Worm (Caenorhabditis elegans) whole organism, late embryonic: Measurements from ENCODE around the gene Y69H2.3.

Source experiments
- C08G9.2 ChIP-seq: sonication (generic microtip); optimal IDR thresholded peaks from 2 replicates; lab custom pipeline; 2016; ENCODE audit warnings: mild to moderate bottlenecking, missing genetic modification characterization, moderate library complexity, missing compliant biosample characterization
- C38D4.7 ChIP-seq: fragments of 200-800 bp; sonication (Bioruptor generic); optimal IDR thresholded peaks from 2 replicates; lab custom pipeline; 2018; ENCODE audit warnings: mild to moderate bottlenecking, missing genetic modification characterization, moderate library complexity, missing compliant biosample characterization
- F13H6.1 ChIP-seq: sonication (generic microtip); optimal IDR thresholded peaks from 2 replicates; lab custom pipeline; 2016; ENCODE audit warnings: missing genetic modification characterization, missing compliant biosample characterization
- K02D7.2 ChIP-seq: sonication (generic microtip); optimal IDR thresholded peaks from 2 replicates; lab custom pipeline; 2017; ENCODE audit warnings: mild to moderate bottlenecking, missing genetic modification characterization, missing compliant biosample characterization
- T23F11.4 ChIP-seq: fragments of 200-800 bp; sonication (Bioruptor generic); optimal IDR thresholded peaks from 2 replicates; lab custom pipeline; 2018; ENCODE audit warnings: mild to moderate bottlenecking, missing genetic modification characterization, missing compliant biosample characterization
- Y22D7AL.16 ChIP-seq: sonication (generic microtip); optimal IDR thresholded peaks from 2 replicates; lab custom pipeline; 2016; ENCODE audit warnings: missing genetic modification characterization, missing compliant biosample characterization
- ahr-1 ChIP-seq: sonication (generic microtip); optimal IDR thresholded peaks from 2 replicates; lab custom pipeline; 2016; ENCODE audit warnings: missing genetic modification characterization, missing compliant biosample characterization
- ceh-14 ChIP-seq: sonication (generic microtip); optimal IDR thresholded peaks from 2 replicates; lab custom pipeline; 2016; ENCODE audit warnings: missing genotype, missing genetic modification characterization, missing compliant biosample characterization
- ceh-18 ChIP-seq: sonication (generic microtip); optimal IDR thresholded peaks from 2 replicates; lab custom pipeline; 2016; ENCODE audit warnings: missing genetic modification characterization, missing compliant biosample characterization
- ceh-19 ChIP-seq: fragments of 200-800 bp; sonication (Bioruptor generic); optimal IDR thresholded peaks from 2 replicates; lab custom pipeline; 2018; ENCODE audit warnings: mild to moderate bottlenecking, missing genetic modification characterization, missing compliant biosample characterization
- ceh-2 ChIP-seq: sonication (generic microtip); optimal IDR thresholded peaks from 2 replicates; lab custom pipeline; 2016; ENCODE audit warnings: missing genotype, missing genetic modification characterization, missing compliant biosample characterization
- ceh-22 ChIP-seq: sonication (generic microtip); optimal IDR thresholded peaks from 2 replicates; lab custom pipeline; 2017; ENCODE audit warnings: missing biosample characterization, missing genetic modification characterization
- ceh-30 ChIP-seq: fragments of 150-350 bp; optimal IDR thresholded peaks from 2 replicates; lab custom pipeline; 2014; ENCODE audit warnings: missing biosample characterization, missing genetic modification characterization
- ceh-31 ChIP-seq: sonication (generic microtip); optimal IDR thresholded peaks from 2 replicates; lab custom pipeline; 2016; ENCODE audit warnings: missing genetic modification characterization, missing compliant biosample characterization
- ceh-34 ChIP-seq: sonication (generic microtip); optimal IDR thresholded peaks from 2 replicates; lab custom pipeline; 2016; ENCODE audit warnings: mild to moderate bottlenecking, missing genetic modification characterization, missing compliant biosample characterization
- ceh-6 ChIP-seq: fragments of 200-800 bp; sonication (Bioruptor generic); optimal IDR thresholded peaks from 2 replicates; lab custom pipeline; 2018; ENCODE audit warnings: mild to moderate bottlenecking, missing genetic modification characterization, missing compliant biosample characterization
- che-1 ChIP-seq: sonication (generic microtip); optimal IDR thresholded peaks from 2 replicates; lab custom pipeline; 2016; ENCODE audit warnings: mild to moderate bottlenecking, missing genetic modification characterization, missing compliant biosample characterization
- dve-1 ChIP-seq: sonication (generic microtip); optimal IDR thresholded peaks from 2 replicates; lab custom pipeline; 2017; ENCODE audit warnings: antibody characterized with exemption, mild to moderate bottlenecking, missing genetic modification characterization, missing compliant biosample characterization
- elt-2 ChIP-seq: sonication (generic microtip); optimal IDR thresholded peaks from 2 replicates; lab custom pipeline; 2016; ENCODE audit warnings: missing genetic modification reagents, missing genetic modification characterization, missing compliant biosample characterization
- elt-4 ChIP-seq: sonication (generic microtip); optimal IDR thresholded peaks from 2 replicates; lab custom pipeline; 2016; ENCODE audit warnings: missing genetic modification characterization, missing compliant biosample characterization
- ets-4 ChIP-seq: sonication (generic microtip); optimal IDR thresholded peaks from 2 replicates; lab custom pipeline; 2016; ENCODE audit warnings: missing genetic modification characterization, missing compliant biosample characterization
- fax-1 ChIP-seq: sonication (generic microtip); optimal IDR thresholded peaks from 2 replicates; lab custom pipeline; 2016; ENCODE audit warnings: missing genotype, missing genetic modification characterization, missing compliant biosample characterization
- fkh-10 ChIP-seq: fragments of 150-350 bp; optimal IDR thresholded peaks from 2 replicates; lab custom pipeline; 2014; ENCODE audit warnings: missing biosample characterization, missing genetic modification reagents, missing genetic modification characterization
- fkh-6 ChIP-seq: sonication (generic microtip); optimal IDR thresholded peaks from 2 replicates; lab custom pipeline; 2016; ENCODE audit warnings: missing genetic modification characterization, missing compliant biosample characterization
- hlh-13 ChIP-seq: fragments of 200-800 bp; sonication (Bioruptor generic); optimal IDR thresholded peaks from 2 replicates; lab custom pipeline; 2018; ENCODE audit warnings: mild to moderate bottlenecking, missing genetic modification characterization, missing compliant biosample characterization
- hlh-15 ChIP-seq: sonication (generic microtip); optimal IDR thresholded peaks from 2 replicates; lab custom pipeline; 2016; ENCODE audit warnings: missing genetic modification characterization, missing compliant biosample characterization
- hlh-30 ChIP-seq: sonication (generic microtip); optimal IDR thresholded peaks from 2 replicates; lab custom pipeline; 2017; ENCODE audit warnings: antibody characterized with exemption, missing genetic modification characterization, missing compliant biosample characterization; ENCODE audit not compliant: insufficient read depth
- hlh-6 ChIP-seq: sonication (generic microtip); optimal IDR thresholded peaks from 2 replicates; lab custom pipeline; 2016; ENCODE audit warnings: missing genotype, missing genetic modification characterization, missing compliant biosample characterization
- lim-6 ChIP-seq: sonication (generic microtip); optimal IDR thresholded peaks from 2 replicates; lab custom pipeline; 2016; ENCODE audit warnings: missing genetic modification characterization, missing compliant biosample characterization
- lin-11 ChIP-seq: fragments of 200-800 bp; sonication (Bioruptor generic); optimal IDR thresholded peaks from 2 replicates; lab custom pipeline; 2018; ENCODE audit warnings: mild to moderate bottlenecking, missing genetic modification characterization, missing compliant biosample characterization
- madf-2 ChIP-seq: sonication (generic microtip); optimal IDR thresholded peaks from 2 replicates; lab custom pipeline; 2017; ENCODE audit warnings: missing genetic modification characterization, missing compliant biosample characterization
- nfya-1 ChIP-seq: sonication (generic microtip); optimal IDR thresholded peaks from 2 replicates; lab custom pipeline; 2017; ENCODE audit warnings: missing genetic modification characterization, mild to moderate bottlenecking, missing compliant biosample characterization, antibody characterized with exemption, moderate library complexity
- nhr-232 ChIP-seq: sonication (generic microtip); optimal IDR thresholded peaks from 2 replicates; lab custom pipeline; 2016; ENCODE audit warnings: missing genetic modification characterization, missing compliant biosample characterization
- npax-4 ChIP-seq: sonication (generic microtip); optimal IDR thresholded peaks from 2 replicates; lab custom pipeline; 2016; ENCODE audit warnings: missing genetic modification characterization, missing compliant biosample characterization
- odd-2 ChIP-seq: sonication (generic microtip); optimal IDR thresholded peaks from 2 replicates; lab custom pipeline; 2017; ENCODE audit warnings: antibody characterized with exemption, mild to moderate bottlenecking, missing genetic modification characterization, missing compliant biosample characterization
- pat-9 ChIP-seq: fragments of 200-800 bp; sonication (Bioruptor generic); optimal IDR thresholded peaks from 2 replicates; lab custom pipeline; 2018; ENCODE audit warnings: mild to moderate bottlenecking, missing genetic modification characterization, moderate library complexity, missing compliant biosample characterization
- pax-1 ChIP-seq: fragments of 150-350 bp; optimal IDR thresholded peaks from 2 replicates; lab custom pipeline; 2014; ENCODE audit warnings: missing biosample characterization, missing genetic modification characterization
- pros-1 ChIP-seq: fragments of 150-350 bp; optimal IDR thresholded peaks from 2 replicates; lab custom pipeline; 2014; ENCODE audit warnings: missing biosample characterization, missing genetic modification reagents, missing genetic modification characterization
- rnt-1 ChIP-seq: sonication (generic microtip); optimal IDR thresholded peaks from 2 replicates; lab custom pipeline; 2016; ENCODE audit warnings: missing genetic modification characterization, missing compliant biosample characterization
- sdc-2 ChIP-seq: sonication (generic microtip); optimal IDR thresholded peaks from 2 replicates; lab custom pipeline; 2016; ENCODE audit warnings: missing genotype, missing genetic modification characterization, missing compliant biosample characterization
- sox-2 ChIP-seq: fragments of 200-800 bp; sonication (Bioruptor generic); IDR thresholded peaks from 2 replicates; pipeline ENCODE4 v1.3.6; 2022; ENCODE audit warnings: missing genetic modification reagents, missing genetic modification characterization, missing compliant biosample characterization
- sox-4 ChIP-seq: sonication (generic microtip); optimal IDR thresholded peaks from 2 replicates; lab custom pipeline; 2017; ENCODE audit warnings: mild to moderate bottlenecking, missing genetic modification characterization, inconsistent platforms, missing compliant biosample characterization
- syd-9 ChIP-seq: sonication (generic microtip); optimal IDR thresholded peaks from 2 replicates; lab custom pipeline; 2016; ENCODE audit warnings: mild to moderate bottlenecking, missing genetic modification characterization, moderate library complexity, missing compliant biosample characterization
- tbx-7 ChIP-seq: sonication (generic microtip); optimal IDR thresholded peaks from 2 replicates; lab custom pipeline; 2016; ENCODE audit warnings: missing genotype, missing genetic modification characterization, missing compliant biosample characterization
- ttx-3 ChIP-seq: sonication (generic microtip); optimal IDR thresholded peaks from 2 replicates; lab custom pipeline; 2016; ENCODE audit warnings: missing genetic modification reagents, missing genetic modification characterization, missing compliant biosample characterization
- unc-3 ChIP-seq, 2 experiments: fragments of 200-800 bp in 1 of 2; sonication (Bioruptor generic) in 1 of 2; sonication (generic microtip) in 1 of 2; conservative IDR thresholded peaks in 1 of 2; optimal IDR thresholded peaks in 1 of 2; 2 replicates each; pipeline versions ENCODE4 v1.3.6 to Lab custom; 2016 to 2022; ENCODE audit warnings: missing compliant biosample characterization in 2 of 2, missing genetic modification characterization in 2 of 2, missing genetic modification reagents in 1 of 2
- unc-55 ChIP-seq: sonication (generic microtip); optimal IDR thresholded peaks from 2 replicates; lab custom pipeline; 2017; ENCODE audit warnings: missing biosample characterization, missing genetic modification reagents, missing genetic modification characterization

The Y69H2.3 gene

DNA sequence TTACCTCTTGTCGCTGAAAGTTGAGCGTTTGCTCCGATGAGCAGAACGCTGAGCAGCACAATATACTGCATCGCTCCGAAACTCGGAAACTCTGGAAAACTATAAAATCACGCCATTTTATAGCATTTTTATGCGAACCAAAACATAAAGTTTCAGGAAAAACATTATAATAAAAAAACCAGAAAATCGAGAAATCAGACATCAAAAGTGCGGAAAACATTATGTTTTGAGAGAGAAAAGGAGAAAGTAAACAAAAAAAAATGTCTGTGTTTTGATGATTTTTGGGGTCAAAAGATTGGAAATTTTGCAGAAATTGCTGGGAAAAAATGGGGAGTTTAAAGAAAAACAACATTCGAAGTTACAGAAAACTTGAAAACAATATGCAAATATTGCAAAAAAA is at the start of gene Y69H2.3:
Gene Y69H2.3, minus strand, starts transcription at position 101 of the 400 bp plus-strand sequence.
- TF ChIP-seq hlh-15 (tag; lab: Kevin White, UChicago) (no peak), ceh-6 (no peak), che-1 (tag; lab: Kevin White, UChicago) (no peak), unc-55 (GFP tag; lab: Kevin White, UChicago) (no peak), sox-2 (GFP tag; lab: Robert Waterston, UW) (no peak), sox-4 (no peak), ceh-19 (no peak), Y22D7AL.16 (tag; lab: Kevin White, UChicago) (no peak), unc-3 (GFP tag; conservative IDR thresholded peaks at IDR 0.05; lab: Robert Waterston, UW) (no peak), unc-3 (tag; optimal IDR thresholded peaks at IDR 0.05; lab: Kevin White, UChicago) (no peak), lin-11 (tag; lab: Kevin White, UChicago) (no peak), dve-1 (no peak), ets-4 (tag; lab: Kevin White, UChicago) (no peak), npax-4 (no peak), ceh-2 (no peak), odd-2 (tag; lab: Kevin White, UChicago) (no peak), lim-6 (tag; lab: Kevin White, UChicago) (no peak), sdc-2 (tag; lab: Kevin White, UChicago) (no peak), madf-2 (tag; lab: Kevin White, UChicago) (no peak), nfya-1 (no peak)

DNA sequence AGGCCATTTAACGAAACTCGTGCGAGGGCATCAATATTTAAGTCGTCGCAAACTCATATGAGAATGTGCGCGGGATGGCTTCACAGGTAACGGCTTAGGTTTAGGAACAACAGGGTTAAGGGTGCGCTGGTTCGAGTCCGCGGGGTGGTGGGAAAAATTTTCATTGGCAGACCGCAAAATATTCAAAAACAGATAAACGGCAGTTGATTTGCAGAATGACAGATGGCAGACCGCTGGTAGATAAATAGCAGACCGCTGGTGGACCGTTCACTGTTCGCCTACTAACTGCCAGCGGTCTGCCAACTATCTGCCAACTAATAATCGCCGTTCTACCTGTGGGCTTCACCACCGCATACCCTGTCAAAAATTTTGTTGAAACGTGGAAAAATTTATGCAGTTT is 48.2 kb upstream of the Y69H2.3 start:
- TF ChIP-seq ceh-6: peak; percentile 28
- TF ChIP-seq pat-9: peak; percentile 7
- TF ChIP-seq K02D7.2 (tag; lab: Kevin White, UChicago): no peak
- peak; percentile 12 for TF ChIP-seq nhr-232 (tag; lab: Kevin White, UChicago)
- peak; percentile 67 for TF ChIP-seq rnt-1 (tag; lab: Kevin White, UChicago)
- no peak for TF ChIP-seq che-1 (tag; lab: Kevin White, UChicago)
- peak; percentile 6 for TF ChIP-seq hlh-13

DNA sequence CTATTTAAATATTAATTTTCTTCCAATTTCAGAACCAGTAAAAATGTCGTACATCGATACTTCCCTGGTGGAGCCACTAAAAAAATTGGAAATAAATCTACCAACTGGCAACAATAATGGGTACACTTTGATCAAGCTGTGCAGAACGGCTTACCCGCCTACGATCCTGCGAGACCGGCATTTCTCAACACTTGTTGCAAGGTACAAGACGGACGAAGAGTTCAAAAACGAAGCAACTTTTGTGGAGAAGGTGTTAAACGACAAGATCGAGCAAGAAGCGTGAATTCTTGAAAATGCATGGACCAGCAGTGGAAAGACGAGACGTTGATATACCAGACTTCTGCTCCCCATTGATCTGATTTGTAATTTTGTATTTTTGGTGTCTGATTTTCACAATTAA is 47.4 kb upstream of the Y69H2.3 start:
- TF ChIP-seq ahr-1 (no peak), elt-2 (tag; lab: Kevin White, UChicago) (no peak), fkh-10 (GFP tag; lab: Kevin White, UChicago) (no peak), C08G9.2 (tag; lab: Kevin White, UChicago) (no peak), ceh-34 (tag; lab: Kevin White, UChicago) (no peak), ceh-14 (tag; lab: Kevin White, UChicago) (no peak), odd-2 (tag; lab: Kevin White, UChicago) (no peak), ttx-3 (no peak), nfya-1 (no peak), elt-4 (no peak), hlh-13 (no peak), pax-1 (tag; lab: Kevin White, UChicago) (no peak), ceh-22 (tag; lab: Kevin White, UChicago) (no peak), sox-2 (GFP tag; lab: Robert Waterston, UW) (no peak), ceh-18 (tag; lab: Kevin White, UChicago) (no peak)

DNA sequence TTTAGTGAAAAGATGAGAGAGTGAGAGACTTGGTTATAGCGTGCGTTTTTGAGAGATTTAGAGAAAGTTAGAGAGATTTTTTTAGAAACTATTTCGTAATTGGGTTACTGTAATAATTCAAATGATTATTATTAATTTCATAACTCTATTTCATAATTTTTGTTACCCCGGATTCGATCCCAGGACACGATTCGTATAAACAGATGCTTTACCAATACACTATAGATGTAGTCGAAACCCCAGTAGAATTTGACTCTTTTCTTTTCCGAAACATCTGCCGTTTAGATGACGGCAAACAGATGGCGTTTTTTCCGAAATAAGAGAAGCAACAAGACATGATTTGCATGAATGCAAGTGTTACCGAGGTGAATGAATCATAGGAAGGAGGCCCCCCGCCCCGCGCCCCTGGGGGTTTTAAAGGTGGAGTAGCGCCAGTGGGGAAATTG is 46.1 kb upstream of the Y69H2.3 start:
- TF ChIP-seq pax-1 (tag; lab: Kevin White, UChicago) (no peak), elt-4 (no peak), sox-2 (GFP tag; lab: Robert Waterston, UW) (no peak), odd-2 (tag; lab: Kevin White, UChicago) (no peak), fkh-6 (tag; lab: Kevin White, UChicago) (no peak), C38D4.7 (GFP tag; lab: Kevin White, UChicago) (no peak), fkh-10 (GFP tag; lab: Kevin White, UChicago) (no peak), dve-1 (no peak), pros-1 (tag; lab: Kevin White, UChicago) (no peak), F13H6.1 (no peak), ceh-2 (no peak), ceh-31 (peak; percentile 39), hlh-30 (tag; lab: Kevin White, UChicago) (no peak), fax-1 (tag; lab: Kevin White, UChicago) (no peak), syd-9 (tag; lab: Kevin White, UChicago) (peak; percentile 7), ceh-30 (tag; lab: Kevin White, UChicago) (no peak), tbx-7 (tag; lab: Kevin White, UChicago) (no peak), nfya-1 (peak; percentile 58), hlh-6 (tag; lab: Kevin White, UChicago) (no peak), hlh-15 (tag; lab: Kevin White, UChicago) (no peak), T23F11.4 (GFP tag; lab: Kevin White, UChicago) (no peak)
